Worm (Caenorhabditis elegans) whole organism, L3 larva: ENCODE data around the gene erg-28.

ENCODE experiments used
- R02D3.7 ChIP-seq: fragments of 150-350 bp; optimal IDR thresholded peaks from 2 replicates; lab custom pipeline; 2014; ENCODE audit warnings: missing biosample characterization, missing genetic modification characterization
- ZK546.5 ChIP-seq: sonication (generic microtip); optimal IDR thresholded peaks from 2 replicates; lab custom pipeline; 2017; ENCODE audit warnings: missing biosample characterization, missing genetic modification characterization
- ama-1 ChIP-seq: fragments of 150-350 bp; optimal IDR thresholded peaks from 2 replicates; lab custom pipeline; 2018
- ceh-16 ChIP-seq: sonication (generic microtip); optimal IDR thresholded peaks from 2 replicates; lab custom pipeline; 2017; ENCODE audit warnings: missing biosample characterization, missing genetic modification characterization
- ceh-9 ChIP-seq: sonication (generic microtip); optimal IDR thresholded peaks from 2 replicates; lab custom pipeline; 2018; ENCODE audit warnings: missing biosample characterization, missing genetic modification characterization
- daf-12 ChIP-seq: fragments of 150-350 bp; optimal IDR thresholded peaks from 2 replicates; lab custom pipeline; 2014; ENCODE audit warnings: missing biosample characterization, missing genetic modification reagents, missing genetic modification characterization
- egl-27 ChIP-seq: sonication (generic microtip); optimal IDR thresholded peaks from 4 replicates; lab custom pipeline; 2017; ENCODE audit warnings: missing biosample characterization, missing genetic modification reagents, missing genetic modification characterization
- egl-5 ChIP-seq: fragments of 150-350 bp; optimal IDR thresholded peaks from 2 replicates; lab custom pipeline; 2017; ENCODE audit warnings: missing biosample characterization, missing genetic modification reagents, missing genetic modification characterization, inconsistent platforms
- elt-1 ChIP-seq: fragments of 150-350 bp; optimal IDR thresholded peaks from 2 replicates; lab custom pipeline; 2014; ENCODE audit warnings: missing biosample characterization, missing genetic modification characterization
- elt-2 ChIP-seq: sonication (generic microtip); optimal IDR thresholded peaks from 2 replicates; lab custom pipeline; 2016; ENCODE audit warnings: missing genetic modification reagents, mild to moderate bottlenecking, missing genetic modification characterization, missing compliant biosample characterization
- elt-3 ChIP-seq, 3 experiments: fragments of 150-350 bp in 1 of 3; sonication (generic microtip) in 2 of 3; optimal IDR thresholded peaks; 2 replicates in 2 of 3; 4 replicates in 1 of 3; lab custom pipeline; 2014 to 2017; ENCODE audit warnings: missing biosample characterization in 3 of 3, missing genetic modification characterization in 3 of 3
- eor-1 ChIP-seq, 2 experiments: fragments of 150-350 bp; optimal IDR thresholded peaks; 2 replicates each; lab custom pipeline; 2014 to 2018; ENCODE audit warnings: missing biosample characterization in 2 of 2, missing genetic modification characterization in 2 of 2
- fkh-10 ChIP-seq: sonication (generic microtip); optimal IDR thresholded peaks from 2 replicates; lab custom pipeline; 2017; ENCODE audit warnings: missing biosample characterization, missing genetic modification reagents, missing genetic modification characterization
- fos-1 ChIP-seq: fragments of 150-350 bp; optimal IDR thresholded peaks from 2 replicates; lab custom pipeline; 2014; ENCODE audit warnings: missing biosample characterization, missing genetic modification characterization
- hmg-11 ChIP-seq: sonication (generic microtip); optimal IDR thresholded peaks from 2 replicates; lab custom pipeline; 2016; ENCODE audit warnings: missing genetic modification characterization, missing compliant biosample characterization
- jun-1 ChIP-seq: fragments of 150-350 bp; optimal IDR thresholded peaks from 2 replicates; lab custom pipeline; 2014; ENCODE audit warnings: missing biosample characterization, missing genetic modification reagents, missing genetic modification characterization
- lin-15B ChIP-seq: fragments of 150-350 bp; optimal IDR thresholded peaks from 2 replicates; lab custom pipeline; 2014; ENCODE audit warnings: missing biosample characterization, missing genetic modification characterization
- lsy-12 ChIP-seq: sonication (generic microtip); optimal IDR thresholded peaks from 2 replicates; lab custom pipeline; 2016; ENCODE audit warnings: mild to moderate bottlenecking, missing genetic modification characterization, missing compliant biosample characterization
- mdl-1 ChIP-seq: fragments of 150-350 bp; optimal IDR thresholded peaks from 2 replicates; lab custom pipeline; 2014; ENCODE audit warnings: missing biosample characterization, missing genetic modification characterization
- nfya-1 ChIP-seq: sonication (generic microtip); optimal IDR thresholded peaks from 2 replicates; lab custom pipeline; 2017; ENCODE audit warnings: missing genetic modification characterization, mild to moderate bottlenecking, missing compliant biosample characterization, antibody characterized with exemption, moderate library complexity; ENCODE audit not compliant: insufficient read depth
- nhr-11 ChIP-seq: fragments of 150-350 bp; optimal IDR thresholded peaks from 2 replicates; lab custom pipeline; 2014; ENCODE audit warnings: missing biosample characterization, missing genetic modification characterization
- nhr-12 ChIP-seq: fragments of 150-350 bp; optimal IDR thresholded peaks from 2 replicates; lab custom pipeline; 2014; ENCODE audit warnings: missing biosample characterization, missing genetic modification characterization
- nhr-23 ChIP-seq: fragments of 150-350 bp; optimal IDR thresholded peaks from 2 replicates; lab custom pipeline; 2014; ENCODE audit warnings: missing biosample characterization, missing genetic modification reagents, missing genetic modification characterization
- nhr-25 ChIP-seq: sonication (generic microtip); optimal IDR thresholded peaks from 2 replicates; lab custom pipeline; 2017; ENCODE audit warnings: missing biosample characterization, missing genetic modification characterization
- nhr-28 ChIP-seq: fragments of 150-350 bp; optimal IDR thresholded peaks from 2 replicates; lab custom pipeline; 2014; ENCODE audit warnings: missing biosample characterization, missing genetic modification characterization
- nhr-43 ChIP-seq: sonication (generic microtip); optimal IDR thresholded peaks from 2 replicates; lab custom pipeline; 2016; ENCODE audit warnings: mild to moderate bottlenecking, missing genetic modification characterization, missing compliant biosample characterization; ENCODE audit not compliant: poor library complexity, severe bottlenecking
- nhr-67 ChIP-seq: fragments of 150-350 bp; optimal IDR thresholded peaks from 2 replicates; lab custom pipeline; 2014; ENCODE audit warnings: missing biosample characterization, missing genetic modification characterization
- nhr-76 ChIP-seq: fragments of 150-350 bp; sonication (generic microtip); optimal IDR thresholded peaks from 5 replicates; lab custom pipeline; 2014; ENCODE audit warnings: missing biosample characterization, missing genetic modification characterization
- nhr-77 ChIP-seq: fragments of 150-350 bp; optimal IDR thresholded peaks from 2 replicates; lab custom pipeline; 2014; ENCODE audit warnings: missing biosample characterization, missing genetic modification characterization
- pha-4 ChIP-seq: fragments of 150-350 bp; optimal IDR thresholded peaks from 2 replicates; lab custom pipeline; 2014; ENCODE audit warnings: missing biosample characterization, missing genetic modification reagents, missing genetic modification characterization
- pqm-1 ChIP-seq: fragments of 150-350 bp; optimal IDR thresholded peaks from 2 replicates; lab custom pipeline; 2017; ENCODE audit warnings: missing biosample characterization, missing genetic modification characterization, inconsistent platforms
- snpc-4 ChIP-seq: fragments of 150-350 bp; optimal IDR thresholded peaks from 2 replicates; lab custom pipeline; 2014; ENCODE audit warnings: missing biosample characterization, missing genetic modification characterization
- zag-1 ChIP-seq: fragments of 150-350 bp; optimal IDR thresholded peaks from 2 replicates; lab custom pipeline; 2014; ENCODE audit warnings: missing biosample characterization, missing genetic modification characterization
- ztf-4 ChIP-seq: fragments of 150-350 bp; optimal IDR thresholded peaks from 2 replicates; lab custom pipeline; 2014; ENCODE audit warnings: missing biosample characterization, missing genetic modification characterization

Gene erg-28

ce11 chrV:12637764-12638502 lies 30.7 kb downstream of the erg-28 start:
- TF ChIP-seq elt-2 (tag; lab: Kevin White, UChicago) (peak; percentile 92), nhr-43 (tag; lab: Kevin White, UChicago) (peak; percentile 54), nhr-23 (tag; lab: Kevin White, UChicago) (peak; percentile 16), lsy-12 (no peak), pqm-1 (tag; lab: Kevin White, UChicago) (peak; percentile 72), nhr-12 (tag; lab: Kevin White, UChicago) (no peak), pha-4 (tag; lab: Kevin White, UChicago) (peak; percentile 40)
- TF ChIP-seq, all 47 proteins: peak for 5

ce11 chrV:12640384-12640783 lies 33.2 kb downstream of the erg-28 start, which contains the start of gene gpa-8:
Gene gpa-8 (minus strand): TSS chrV:12640484.
- TF ChIP-seq mdl-1 (tag; lab: Kevin White, UChicago) (no peak), elt-1 (tag; lab: Kevin White, UChicago) (no peak), ceh-9 (tag; lab: Kevin White, UChicago) (no peak), nhr-67 (tag; lab: Kevin White, UChicago) (no peak), ama-1 (lab: Kevin White, UChicago) (no peak), lsy-12 (no peak), nhr-23 (tag; lab: Kevin White, UChicago) (no peak), egl-5 (no peak), pqm-1 (tag; lab: Kevin White, UChicago) (no peak), nhr-77 (tag; lab: Kevin White, UChicago) (no peak), hmg-11 (tag; lab: Kevin White, UChicago) (no peak), lin-15B (no peak), ceh-16 (tag; lab: Kevin White, UChicago) (no peak), daf-12 (tag; lab: Kevin White, UChicago) (no peak), fos-1 (tag; lab: Kevin White, UChicago) (no peak), ztf-4 (tag; lab: Kevin White, UChicago) (no peak), zag-1 (no peak), nhr-43 (tag; lab: Kevin White, UChicago) (no peak), jun-1 (tag; lab: Kevin White, UChicago) (no peak)

ce11 chrV:12644500-12644899 lies 37.3 kb downstream of the erg-28 start, which contains the start of gene F56H9.8:
Gene F56H9.8 (plus strand): TSS chrV:12644800.
- TF ChIP-seq pha-4 (tag; lab: Kevin White, UChicago) (no peak), nhr-25 (tag; lab: Kevin White, UChicago) (no peak), eor-1 (tag; optimal IDR thresholded peaks at IDR 0.05; lab: Kevin White, UChicago) (no peak), nhr-76 (tag; lab: Kevin White, UChicago) (no peak), lsy-12 (no peak), ZK546.5 (tag; lab: Kevin White, UChicago) (no peak), snpc-4 (no peak), nhr-12 (tag; lab: Kevin White, UChicago) (no peak), R02D3.7 (tag; lab: Kevin White, UChicago) (no peak), fos-1 (tag; lab: Kevin White, UChicago) (no peak), fkh-10 (GFP tag; lab: Kevin White, UChicago) (no peak), ztf-4 (tag; lab: Kevin White, UChicago) (no peak), elt-1 (tag; lab: Kevin White, UChicago) (no peak), nhr-28 (no peak), nfya-1 (tag; lab: Kevin White, UChicago) (no peak), hmg-11 (tag; lab: Kevin White, UChicago) (no peak), jun-1 (tag; lab: Kevin White, UChicago) (no peak)

ce11 chrV:12649213-12649612 lies 42.0 kb downstream of the erg-28 start, which contains the start of gene gpa-9:
Gene gpa-9 (minus strand): TSS chrV:12649313.
- no peak for TF ChIP-seq nhr-11
- no peak for TF ChIP-seq nhr-76 (tag; lab: Kevin White, UChicago)
- no peak for TF ChIP-seq snpc-4
- TF ChIP-seq egl-27 (tag; lab: Kevin White, UChicago) = no peak
- TF ChIP-seq elt-2 (tag; lab: Kevin White, UChicago) = no peak
- no peak for TF ChIP-seq pha-4 (tag; lab: Kevin White, UChicago)
- no peak for TF ChIP-seq nhr-67 (tag; lab: Kevin White, UChicago)
- no peak for TF ChIP-seq elt-3 (tag; optimal IDR thresholded peaks at IDR 0.05; lab: Kevin White, UChicago)
